Worm (Caenorhabditis elegans): ENCODE data around the gene grd-1.
A peak's percentile ranks its signal among the peaks of the same experiment; 100 is the strongest.

grd-1 gene

ce11 chrX:11162778-11163584 lies 53.7 kb downstream of the grd-1 start (continued):
- TF ChIP-seq daf-16 (GFP tag; optimal IDR thresholded peaks at IDR 0.05) (peak in 1 of 2 experiments; percentile 67), daf-16 (tag; optimal IDR thresholded peaks at IDR 0.05) (no peak), dpl-1 (GFP tag; optimal IDR thresholded peaks at IDR 0.05) (no peak), ama-1 (optimal IDR thresholded peaks at IDR 0.05) (no peak), T20F7.1 (GFP tag; optimal IDR thresholded peaks at IDR 0.05) (no peak), F44E2.7 (GFP tag; IDR thresholded peaks at IDR 0.05) (peak; percentile 70; the same call in 1 of the 2 replicates), D1046.2 (GFP tag; IDR thresholded peaks at IDR 0.05) (no peak), lim-7 (GFP tag; IDR thresholded peaks at IDR 0.05) (peak; percentile 84), pha-4 (GFP tag; IDR thresholded peaks at IDR 0.05) (peak; percentile 41; the same call in 1 of the 2 replicates), pha-4 (tag; optimal IDR thresholded peaks at IDR 0.05) (no peak)

Data from whole organism, L4 larva.